Fruit fly (Drosophila melanogaster): ENCODE data around the gene RpL7A.

RpL7A gene

DNA sequence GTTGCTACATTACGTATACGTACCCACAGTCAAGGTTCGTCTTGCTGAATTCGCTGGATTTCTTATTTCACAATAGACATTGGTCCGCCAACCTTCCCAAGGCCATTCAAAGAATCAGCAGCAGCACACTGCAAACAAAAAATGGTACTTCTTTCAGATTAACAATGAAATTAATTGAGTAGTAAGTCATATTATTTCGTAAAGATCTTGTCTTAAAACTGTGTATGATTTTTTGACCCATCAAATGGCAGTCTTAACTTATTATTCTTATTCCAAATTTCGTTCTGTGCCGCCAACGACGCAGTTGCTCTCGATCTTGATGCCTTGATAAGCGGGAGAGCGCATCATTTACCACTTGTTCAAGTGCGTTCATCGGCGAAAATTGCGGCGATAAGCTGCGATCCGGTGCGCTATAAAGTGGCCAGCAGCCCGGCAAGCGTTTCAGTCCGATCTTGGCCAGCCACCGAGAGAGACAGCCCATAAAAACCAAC lies 4.6 kb downstream of the RpL7A start, which contains the start of gene Agxt:
Agxt (plus strand) TSS at position 441 of the 491 bp plus-strand sequence.
- TF ChIP-seq noc (tag; optimal IDR thresholded peaks at IDR 0.05) = peak; percentile 62

DNA sequence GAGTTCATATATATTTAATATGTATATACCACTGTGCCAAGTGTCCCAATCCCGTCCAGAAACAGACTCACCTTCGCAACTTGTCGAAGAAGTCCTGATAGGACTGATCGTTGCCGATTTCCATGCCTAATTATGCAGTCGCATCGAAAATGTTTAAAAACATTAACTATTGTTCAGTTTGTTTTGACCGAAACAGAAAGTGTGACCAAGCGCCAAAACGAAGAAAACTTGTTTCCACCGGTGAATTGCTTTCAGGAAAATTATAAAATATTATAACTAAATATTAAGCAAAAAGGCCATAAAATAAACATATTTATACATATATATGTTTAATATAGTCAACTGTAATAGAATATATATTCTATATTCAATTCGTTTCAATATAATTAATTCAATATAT lies 5.5 kb downstream of the RpL7A start, which contains the start of gene CG3342:
CG3342 (minus strand) TSS at position 209 of the 400 bp plus-strand sequence.
- TF ChIP-seq noc (tag; optimal IDR thresholded peaks at IDR 0.05) = no peak

DNA sequence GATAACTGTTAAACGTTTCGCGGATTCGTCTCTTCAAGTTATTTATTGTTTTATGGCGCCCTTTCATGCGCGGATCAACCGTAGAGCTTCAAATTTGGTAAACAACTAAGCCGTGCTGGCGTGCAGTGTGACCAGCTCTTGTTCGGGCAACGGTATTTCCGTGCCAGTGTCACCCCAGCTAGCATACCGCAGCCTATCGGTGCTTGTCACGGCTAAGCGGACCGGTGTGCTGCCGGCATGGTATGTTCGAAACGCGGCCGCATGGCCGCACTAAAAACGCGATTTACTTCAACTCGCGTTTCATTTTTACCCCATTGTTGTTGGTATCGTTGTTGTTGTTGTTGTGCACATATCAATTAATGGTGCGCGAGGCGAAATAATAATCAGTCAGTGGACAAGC lies 8.9 kb downstream of the RpL7A start, which contains the start of the genes CG42340 and CG3918:
CG42340 (minus strand) TSS at position 107 of the 400 bp plus-strand sequence.
CG3918 (plus strand) TSS at position 248 of the 400 bp plus-strand sequence.
- peak; percentile 3 for TF ChIP-seq noc (tag; optimal IDR thresholded peaks at IDR 0.05)

DNA sequence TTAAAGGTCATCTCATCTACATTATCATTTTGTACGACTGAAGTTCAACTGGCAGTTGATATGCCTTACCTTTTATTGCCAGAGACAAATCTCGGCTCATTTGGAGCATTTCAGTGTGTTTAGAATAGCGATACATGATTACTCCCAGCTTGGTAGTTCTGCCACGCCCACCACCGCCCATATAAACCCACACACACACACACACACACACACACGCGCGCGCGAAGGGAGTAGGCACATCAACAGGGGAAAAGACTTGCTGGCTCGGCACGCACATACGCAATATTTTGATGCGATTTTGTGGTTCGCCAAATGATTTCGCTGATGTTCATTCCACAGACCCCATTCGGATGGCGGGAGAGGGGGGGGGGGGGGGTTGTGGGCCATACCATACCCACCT lies 20.0 kb downstream of the RpL7A start:
- TF ChIP-seq noc (tag; optimal IDR thresholded peaks at IDR 0.05) = no peak

Measured in whole organism, larva.